Worm (Caenorhabditis elegans) whole organism, L1 larva: ENCODE results near the gene cyn-12.

Source experiments
- ceh-82 ChIP-seq, 3 experiments: fragments of 150-350 bp in 1 of 3; sonication (generic microtip) in 2 of 3; optimal IDR thresholded peaks; 2 replicates each; lab custom pipeline; 2014 to 2017; ENCODE audit warnings: missing biosample characterization in 3 of 3, missing genetic modification characterization in 3 of 3
- egl-27 ChIP-seq, 2 experiments: fragments of 150-350 bp in 1 of 2; sonication (generic microtip); optimal IDR thresholded peaks; 3 replicates each; lab custom pipeline; 2017 to 2018; ENCODE audit warnings: missing biosample characterization in 2 of 2, missing genetic modification characterization in 2 of 2, missing genetic modification reagents in 2 of 2
- fkh-10 ChIP-seq: sonication (generic microtip); optimal IDR thresholded peaks from 2 replicates; lab custom pipeline; 2017; ENCODE audit warnings: missing biosample characterization, missing genetic modification reagents, missing genetic modification characterization
- pag-3 ChIP-seq: sonication (generic microtip); optimal IDR thresholded peaks from 2 replicates; lab custom pipeline; 2017; ENCODE audit warnings: missing genetic modification characterization, mild to moderate bottlenecking, missing compliant biosample characterization, antibody characterized with exemption, borderline replicate concordance; ENCODE audit not compliant: insufficient read depth
- sox-4 ChIP-seq: sonication (generic microtip); optimal IDR thresholded peaks from 2 replicates; lab custom pipeline; 2016; ENCODE audit warnings: missing genetic modification characterization, missing compliant biosample characterization
- sptf-1 ChIP-seq: fragments of 150-350 bp; optimal IDR thresholded peaks from 2 replicates; lab custom pipeline; 2014; ENCODE audit warnings: missing biosample characterization, missing genetic modification characterization

DNA sequence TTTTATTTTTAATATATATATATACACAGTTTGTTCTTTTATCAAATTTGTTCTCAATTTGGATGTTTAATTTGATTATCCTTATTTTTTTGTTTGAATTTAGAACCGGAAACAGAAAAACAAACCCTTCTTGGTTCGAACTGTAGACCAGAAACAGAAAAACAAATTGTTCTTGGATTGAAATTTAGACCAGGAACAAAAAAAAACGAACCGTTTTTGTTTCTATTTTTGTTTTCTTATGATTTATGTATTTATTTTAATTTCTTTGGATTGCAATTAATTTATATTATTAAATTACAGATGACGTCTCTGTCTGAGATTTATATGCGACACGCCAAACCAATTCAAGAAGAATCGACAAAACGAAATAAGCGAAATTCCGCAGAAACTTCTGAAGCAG is 42.3 kb upstream of the cyn-12 start, which contains the start of gene C42D4.19:
- TF ChIP-seq pag-3 (tag; lab: Kevin White, UChicago) (no peak), sptf-1 (tag; lab: Kevin White, UChicago) (no peak), ceh-82 (tag; optimal IDR thresholded peaks at IDR 0.05; lab: Kevin White, UChicago) (no peak), egl-27 (tag; optimal IDR thresholded peaks at IDR 0.05; lab: Kevin White, UChicago) (no peak), fkh-10 (no peak), sox-4 (tag; lab: Kevin White, UChicago) (no peak)
